Worm (Caenorhabditis elegans): ENCODE results near the gene nspe-3.

ce11 chrII:12580952-12581351 lies 36.7 kb upstream of the nspe-3 start, which contains the start of gene clec-4:
- TF ChIP-seq him-1 (tag; optimal IDR thresholded peaks at IDR 0.05): no peak
- TF ChIP-seq dao-5 (tag; optimal IDR thresholded peaks at IDR 0.05): no peak
- no peak for TF ChIP-seq W03F9.2 (tag; optimal IDR thresholded peaks at IDR 0.05)

Data from whole organism, L4/young adult.